Worm (Caenorhabditis elegans): Measurements from ENCODE around the gene F20D6.8.

DNA sequence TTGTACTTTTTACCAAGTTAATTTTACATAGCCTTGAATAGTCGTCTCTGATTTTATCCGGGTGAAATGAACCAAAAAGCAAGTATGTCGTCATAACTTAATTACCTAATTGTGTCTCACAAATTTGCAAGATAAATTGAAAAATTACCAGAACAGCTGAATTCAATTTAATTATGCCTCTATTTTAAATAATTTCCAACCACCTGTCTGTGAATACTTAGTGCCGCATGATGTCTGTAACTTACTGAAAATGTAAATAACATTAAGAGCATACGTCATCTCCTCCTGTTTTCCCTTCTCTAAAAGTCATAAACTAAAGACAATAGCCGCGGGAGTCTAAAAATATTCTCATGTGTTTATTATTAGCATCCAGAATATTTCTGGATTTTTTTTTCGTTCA is 2.2 kb upstream of the F20D6.8 start:
- TF ChIP-seq ceh-30 (tag; optimal IDR thresholded peaks at IDR 0.05) (no peak), T23F11.4 (GFP tag; optimal IDR thresholded peaks at IDR 0.05) (no peak), ceh-22 (tag; optimal IDR thresholded peaks at IDR 0.05) (no peak), unc-3 (GFP tag; conservative IDR thresholded peaks at IDR 0.05) (no peak), unc-3 (tag; optimal IDR thresholded peaks at IDR 0.05) (no peak), sox-4 (tag; optimal IDR thresholded peaks at IDR 0.05) (no peak), fkh-10 (GFP tag; optimal IDR thresholded peaks at IDR 0.05) (no peak), C08G9.2 (tag; optimal IDR thresholded peaks at IDR 0.05) (no peak)

Measured in whole organism, late embryonic.